Fruit fly (Drosophila melanogaster): ENCODE measurements around the gene CG15628.

- TF ChIP-seq stc (GFP tag; IDR thresholded peaks at IDR 0.05) (no peak), aop (GFP tag; IDR thresholded peaks at IDR 0.05) (no peak), CG4707 (GFP tag; optimal IDR thresholded peaks at IDR 0.05) (no peak), pita (GFP tag; optimal IDR thresholded peaks at IDR 0.05) (no peak), Meics (GFP tag; optimal IDR thresholded peaks at IDR 0.05) (no peak), Atf3 (GFP tag; optimal IDR thresholded peaks at IDR 0.05) (no peak), CG17328 (GFP tag; IDR thresholded peaks at IDR 0.05) (no peak), lab (GFP tag; optimal IDR thresholded peaks at IDR 0.05) (no peak), CG6813 (GFP tag; optimal IDR thresholded peaks at IDR 0.05) (no peak), CG16815 (GFP tag; optimal IDR thresholded peaks at IDR 0.05) (no peak), luna (GFP tag; optimal IDR thresholded peaks at IDR 0.05) (no peak), ap (GFP tag; IDR thresholded peaks at IDR 0.05) (no peak)
Observed at dm6 chr2L:4846629-4847125, 25.1 kb downstream of the CG15628 start.
